Worm (Caenorhabditis elegans) whole organism, L4/young adult: ENCODE data around the gene Y94H6A.12.
"Not testable (repeated sequence)": the region's sequence is repeated elsewhere in the genome, so short reads cannot be mapped to it uniquely, and the experiment has no call there.

Experiments used
- W03F9.2 ChIP-seq: fragments of 150-350 bp; optimal IDR thresholded peaks from 2 replicates; lab custom pipeline; 2014; ENCODE audit warnings: missing biosample characterization, missing genetic modification characterization
- dao-5 ChIP-seq: sonication (generic microtip); optimal IDR thresholded peaks from 2 replicates; lab custom pipeline; 2016; ENCODE audit warnings: missing genotype, missing genetic modification characterization, moderate library complexity, missing compliant biosample characterization
- him-1 ChIP-seq: sonication (generic microtip); optimal IDR thresholded peaks from 2 replicates; lab custom pipeline; 2016; ENCODE audit warnings: missing genotype, missing genetic modification reagents, missing genetic modification characterization, missing compliant biosample characterization

Y94H6A.12 gene

ce11 chrIV:2729957-2730356, 17.1 kb upstream of the Y94H6A.12 start, which contains the start of gene Y94H6A.2:
Y94H6A.2 (plus strand) TSS chrIV:2730292.
- no peak for TF ChIP-seq him-1 (tag; lab: Kevin White, UChicago)
- no peak for TF ChIP-seq W03F9.2 (tag; lab: Kevin White, UChicago)
- no peak for TF ChIP-seq dao-5 (tag; lab: Kevin White, UChicago)

DNA sequence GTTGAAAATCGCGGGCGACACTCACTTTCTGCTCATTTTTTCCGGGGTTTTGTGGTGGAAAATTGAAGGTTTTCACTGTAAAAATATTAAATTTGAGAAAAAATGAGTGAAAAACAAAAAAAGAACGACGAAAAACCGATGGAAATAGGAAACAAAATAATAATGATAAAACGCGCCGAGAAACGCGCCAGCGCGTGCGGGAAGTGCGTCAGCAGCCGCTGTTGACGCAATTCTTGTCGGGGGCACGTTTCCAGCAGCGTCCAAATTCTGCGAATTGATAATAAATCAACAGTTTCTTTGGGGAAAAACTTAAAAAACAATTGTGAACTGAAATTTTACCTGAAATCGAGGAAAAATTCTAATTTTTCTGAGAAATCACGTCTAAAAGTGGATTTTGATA, 12.9 kb upstream of the Y94H6A.12 start, which contains the start of gene ubxn-2:
Gene ubxn-2, minus strand, starts transcription at position 36 of the 400 bp plus-strand sequence.
- TF ChIP-seq dao-5 (tag; lab: Kevin White, UChicago), result no peak
- TF ChIP-seq him-1 (tag; lab: Kevin White, UChicago), result peak; percentile 31
- peak; percentile 60 for TF ChIP-seq W03F9.2 (tag; lab: Kevin White, UChicago)

ce11 chrIV:2719734-2720133, 6.9 kb upstream of the Y94H6A.12 start, which contains the start of gene ndua-12:
ndua-12 (minus strand) TSS chrIV:2719834.
- not testable (repeated sequence) for TF ChIP-seq dao-5, him-1, W03F9.2 (tag; lab: Kevin White, UChicago)

DNA sequence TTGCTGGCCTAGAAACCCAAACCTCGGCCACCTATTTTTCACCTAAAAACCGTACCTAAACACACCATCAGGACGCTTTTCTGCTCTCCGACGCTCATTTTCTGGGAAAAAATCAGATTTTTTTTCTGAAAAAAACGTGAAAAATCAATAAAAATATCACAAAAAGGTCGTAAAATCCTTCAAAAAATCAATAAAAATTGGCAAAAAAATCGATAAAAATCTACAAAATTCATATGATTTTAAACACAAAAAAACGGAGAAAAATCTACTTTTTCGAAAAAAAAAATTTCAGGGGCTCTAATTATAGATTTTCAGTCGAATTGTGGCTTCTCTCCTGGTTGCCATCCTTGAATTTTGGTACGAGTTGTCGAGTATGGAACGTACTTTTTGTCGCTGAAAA, 3.6 kb upstream of the Y94H6A.12 start, which contains the start of gene Y94H6A.7:
Gene Y94H6A.7, minus strand, starts transcription at position 101 of the 400 bp plus-strand sequence.
- not testable (repeated sequence) for TF ChIP-seq him-1, W03F9.2, dao-5 (tag; lab: Kevin White, UChicago)

ce11 chrIV:2711122-2711669, 1.6 kb downstream of the Y94H6A.12 start:
- TF ChIP-seq him-1 (tag; lab: Kevin White, UChicago), result no peak
- peak; percentile 43 for TF ChIP-seq W03F9.2 (tag; lab: Kevin White, UChicago)
- no peak for TF ChIP-seq dao-5 (tag; lab: Kevin White, UChicago)

ce11 chrIV:2710203-2710935, 2.5 kb downstream of the Y94H6A.12 start, which contains the start of gene Y94H6A.10:
Y94H6A.10 (minus strand) TSS chrIV:2710666.
- TF ChIP-seq W03F9.2 (tag; lab: Kevin White, UChicago) (no peak), dao-5 (tag; lab: Kevin White, UChicago) (no peak), him-1 (tag; lab: Kevin White, UChicago) (no peak)

ce11 chrIV:2709590-2710201, 3.1 kb downstream of the Y94H6A.12 start:
- no peak for TF ChIP-seq dao-5 (tag; lab: Kevin White, UChicago)
- TF ChIP-seq W03F9.2 (tag; lab: Kevin White, UChicago), result peak; percentile 7
- no peak for TF ChIP-seq him-1 (tag; lab: Kevin White, UChicago)

DNA sequence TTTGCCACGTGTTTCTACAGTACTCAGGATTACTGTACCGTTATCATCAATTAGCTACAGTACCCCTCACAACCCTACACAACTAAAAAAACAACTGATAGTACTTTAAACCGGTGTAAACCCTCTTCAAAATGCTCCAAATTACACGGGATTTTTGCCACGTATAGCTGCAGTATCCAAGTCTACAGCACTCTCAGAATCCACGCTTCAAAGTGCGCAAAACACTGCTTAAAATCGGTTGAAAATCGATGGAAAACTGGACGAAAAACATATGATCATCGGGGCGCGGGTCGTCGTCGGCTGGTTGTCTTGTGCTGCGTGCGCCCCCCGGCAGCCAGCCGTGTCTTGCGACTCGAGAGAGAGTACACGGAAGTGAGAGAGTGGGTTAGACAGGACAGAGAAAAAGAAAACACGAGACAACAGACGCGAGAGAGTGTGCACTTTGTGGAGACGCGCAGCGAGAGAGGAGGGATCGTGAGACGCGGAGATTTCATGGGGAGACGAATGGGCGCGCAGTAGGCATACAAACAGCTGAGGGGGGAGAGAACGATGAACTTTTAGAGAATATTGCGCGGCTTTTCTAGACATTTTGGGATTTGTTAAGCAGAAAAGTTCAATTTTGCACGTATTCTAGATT, 4.4 kb downstream of the Y94H6A.12 start:
- TF ChIP-seq W03F9.2 (tag; lab: Kevin White, UChicago), result peak; percentile 9
- TF ChIP-seq him-1 (tag; lab: Kevin White, UChicago), result peak; percentile 57
- TF ChIP-seq dao-5 (tag; lab: Kevin White, UChicago), result peak; percentile 27

DNA sequence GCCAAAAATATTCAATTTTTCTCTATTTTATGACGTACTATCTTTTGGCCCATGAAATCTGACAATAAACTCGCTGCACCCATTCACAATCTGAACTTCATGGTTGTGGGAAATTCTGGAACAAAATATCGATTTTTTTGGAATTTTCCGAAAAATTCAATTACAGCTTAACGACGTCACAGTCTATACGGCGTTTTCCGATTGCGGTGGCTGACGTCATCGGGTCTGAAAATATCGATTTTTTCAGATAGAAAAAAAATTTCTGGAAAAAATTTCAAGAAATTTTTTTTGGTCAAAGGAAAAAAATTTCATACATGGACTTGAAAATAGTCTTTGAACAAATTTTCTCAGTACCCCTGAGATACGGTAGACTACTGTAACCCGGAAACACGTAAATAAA, 5.8 kb downstream of the Y94H6A.12 start, which contains the start of gene ubc-8:
Gene ubc-8, minus strand, starts transcription at position 227 of the 400 bp plus-strand sequence.
- TF ChIP-seq him-1 (tag; lab: Kevin White, UChicago) (no peak), dao-5 (tag; lab: Kevin White, UChicago) (no peak), W03F9.2 (tag; lab: Kevin White, UChicago) (no peak)

DNA sequence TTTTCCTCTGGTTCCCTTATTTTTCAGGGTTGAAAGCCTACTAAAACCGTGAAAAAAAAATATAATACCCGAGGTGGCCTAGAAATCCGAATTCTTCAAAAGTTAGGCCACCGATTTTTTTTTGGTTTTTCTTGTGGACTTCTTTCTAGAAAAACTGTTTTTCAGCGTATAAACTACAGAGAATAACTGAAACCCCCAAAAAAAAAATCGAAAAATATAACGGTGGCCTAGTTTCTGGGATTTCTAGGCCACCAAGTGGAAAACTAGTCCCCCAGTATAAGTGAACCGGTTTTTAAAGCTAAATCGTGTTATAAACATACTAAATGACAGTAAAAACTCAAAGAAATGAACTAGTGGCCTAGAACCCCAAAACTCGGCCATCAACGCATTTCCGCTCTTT, 7.2 kb downstream of the Y94H6A.12 start:
- TF ChIP-seq W03F9.2 (tag; lab: Kevin White, UChicago), result no peak
- TF ChIP-seq him-1 (tag; lab: Kevin White, UChicago), result no peak
- TF ChIP-seq dao-5 (tag; lab: Kevin White, UChicago), result no peak

DNA sequence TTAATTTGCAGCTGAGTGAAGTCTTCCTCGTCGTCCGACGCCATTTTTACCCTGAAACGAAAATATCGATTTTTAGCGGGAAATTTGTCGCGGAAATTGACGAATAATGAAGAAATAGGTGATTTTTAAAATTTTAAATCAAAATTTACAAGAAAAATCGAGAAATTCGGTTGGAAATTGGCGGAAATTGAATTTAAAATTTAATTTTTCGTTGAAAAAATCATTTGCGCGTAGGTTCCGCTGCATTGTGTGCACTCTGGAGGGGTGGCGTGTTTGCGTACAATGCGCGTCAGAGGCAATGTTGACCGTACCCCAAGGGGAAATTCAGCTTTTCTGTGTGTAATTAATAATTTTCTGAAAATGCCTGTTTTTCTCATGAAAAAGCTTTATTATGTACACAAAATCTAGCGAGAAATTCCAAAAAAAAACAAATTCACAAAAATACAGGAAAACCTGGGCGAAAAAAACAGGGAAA, 8.9 kb downstream of the Y94H6A.12 start, which contains the start of gene Y94H6A.5:
Gene Y94H6A.5, minus strand, starts transcription at position 51 of the 475 bp plus-strand sequence.
- peak; percentile 63 for TF ChIP-seq him-1 (tag; lab: Kevin White, UChicago)
- peak; percentile 20 for TF ChIP-seq W03F9.2 (tag; lab: Kevin White, UChicago)
- no peak for TF ChIP-seq dao-5 (tag; lab: Kevin White, UChicago)

- no peak for TF ChIP-seq W03F9.2 (tag; lab: Kevin White, UChicago)
- no peak for TF ChIP-seq dao-5 (tag; lab: Kevin White, UChicago)
- TF ChIP-seq him-1 (tag; lab: Kevin White, UChicago), result no peak
These were observed 24.0 kb downstream of the Y94H6A.12 start, which contains the start of gene egrh-3 for ce11 chrIV:2688716-2689307. egrh-3 (minus strand) TSS chrIV:2688766.
